Fruit fly (Drosophila melanogaster) Kc167 (cell line): ENCODE results near the gene wls.

Experiments
- h ChIP-seq: fragments of >200 bp; optimal IDR thresholded peaks from 3 replicates; lab custom pipeline; 2018; ENCODE audit warnings: missing external identifiers
- psq ChIP-seq: fragments of >200 bp; optimal IDR thresholded peaks from 2 replicates; lab custom pipeline; 2017; ENCODE audit warnings: missing external identifiers
- ttk ChIP-seq: sonication (Bioruptor generic); optimal IDR thresholded peaks from 2 replicates; lab custom pipeline; 2017; ENCODE audit warnings: missing external identifiers

dm6 chr3L:11164899-11165298 is 4.5 kb downstream of the wls start, which contains the start of gene Alg10:
- TF ChIP-seq h (lab: Kevin White, UChicago) (no peak), ttk (lab: Kevin White, UChicago) (no peak), psq (no peak)
